Worm (Caenorhabditis elegans) whole organism, L2 larva: ENCODE measurements around the gene rgs-10.

Experiments used
- ama-1 ChIP-seq: fragments of 150-350 bp; optimal IDR thresholded peaks from 2 replicates; lab custom pipeline; 2018; ENCODE audit warnings: inconsistent platforms
- elt-3 ChIP-seq: sonication (generic microtip); optimal IDR thresholded peaks from 2 replicates; lab custom pipeline; 2017; ENCODE audit warnings: missing biosample characterization, missing genetic modification characterization
- lin-13 ChIP-seq: fragments of 150-350 bp; optimal IDR thresholded peaks from 2 replicates; lab custom pipeline; 2014; ENCODE audit warnings: missing biosample characterization, missing genetic modification reagents, missing genetic modification characterization
- nhr-11 ChIP-seq: fragments of 150-350 bp; optimal IDR thresholded peaks from 2 replicates; lab custom pipeline; 2014; ENCODE audit warnings: missing biosample characterization, missing genetic modification characterization
- nhr-23 ChIP-seq: fragments of 150-350 bp; optimal IDR thresholded peaks from 2 replicates; lab custom pipeline; 2014; ENCODE audit warnings: missing biosample characterization, missing genetic modification reagents, missing genetic modification characterization
- nhr-237 ChIP-seq: fragments of 150-350 bp; optimal IDR thresholded peaks from 2 replicates; lab custom pipeline; 2014; ENCODE audit warnings: missing biosample characterization, missing genetic modification characterization
- nhr-6 ChIP-seq: fragments of 150-350 bp; optimal IDR thresholded peaks from 2 replicates; lab custom pipeline; 2014; ENCODE audit warnings: missing biosample characterization, missing genetic modification characterization
- nhr-77 ChIP-seq: fragments of 150-350 bp; optimal IDR thresholded peaks from 2 replicates; lab custom pipeline; 2014; ENCODE audit warnings: missing biosample characterization, missing genetic modification characterization
- unc-62 ChIP-seq: fragments of 150-350 bp; optimal IDR thresholded peaks from 2 replicates; lab custom pipeline; 2014; ENCODE audit warnings: missing biosample characterization, missing genetic modification reagents, missing genetic modification characterization
- ztf-4 ChIP-seq: fragments of 150-350 bp; optimal IDR thresholded peaks from 2 replicates; lab custom pipeline; 2014; ENCODE audit warnings: missing biosample characterization, missing genetic modification characterization

DNA sequence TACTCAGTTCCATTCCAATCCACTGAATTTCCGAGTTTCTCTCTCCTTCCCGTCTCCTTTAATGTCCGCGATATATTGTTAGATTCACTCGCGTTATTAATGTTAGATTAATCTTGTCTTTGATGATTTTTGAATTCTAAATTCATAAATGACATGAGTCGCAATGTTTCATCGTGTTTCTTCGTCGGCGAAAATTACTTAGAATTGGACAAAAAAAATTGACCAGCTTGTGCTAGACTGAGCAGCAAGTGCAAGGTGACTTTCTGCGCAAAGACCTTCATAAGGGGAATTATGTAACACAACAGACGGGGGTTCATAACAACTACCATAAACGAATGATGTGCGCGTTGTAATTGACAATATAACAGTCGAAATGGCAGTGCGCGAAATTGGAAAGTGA, 4.2 kb upstream of the rgs-10 start:
- no peak for TF ChIP-seq nhr-6 (tag; lab: Kevin White, UChicago)
- no peak for TF ChIP-seq ama-1 (lab: Kevin White, UChicago)
- TF ChIP-seq elt-3 (tag; lab: Kevin White, UChicago): no peak
- no peak for TF ChIP-seq nhr-77 (tag; lab: Kevin White, UChicago)
- no peak for TF ChIP-seq nhr-11
- no peak for TF ChIP-seq unc-62
- TF ChIP-seq nhr-23: no peak
- no peak for TF ChIP-seq lin-13 (GFP tag; lab: Kevin White, UChicago)
- TF ChIP-seq nhr-237 (tag; lab: Kevin White, UChicago): no peak
- no peak for TF ChIP-seq ztf-4 (tag; lab: Kevin White, UChicago)
